Fruit fly (Drosophila melanogaster) whole organism, pupa: ENCODE results near the gene grn.

ENCODE experiments used
- CG10348 ChIP-seq: fragments of 200-800 bp; sonication (Bioruptor generic); IDR thresholded peaks from 2 replicates; pipeline ENCODE4 v1.3.6; 2022; ENCODE audit warnings: missing biosample characterization, missing genetic modification characterization
- CG12605 ChIP-seq: fragments of 200-800 bp; sonication (Bioruptor generic); IDR thresholded peaks from 2 replicates; pipeline ENCODE4 v1.3.6; 2022; ENCODE audit warnings: missing biosample characterization, missing genetic modification characterization
- CG13204 ChIP-seq: fragments of 200-800 bp; sonication (Bioruptor generic); optimal IDR thresholded peaks from 2 replicates; lab custom pipeline; 2018; ENCODE audit warnings: missing biosample characterization, mild to moderate bottlenecking, missing genetic modification characterization, moderate library complexity
- CG14655 ChIP-seq: fragments of 200-800 bp; sonication (Bioruptor generic); optimal IDR thresholded peaks from 3 replicates; lab custom pipeline; 2017; ENCODE audit warnings: mild to moderate bottlenecking, missing biosample characterization, missing genetic modification reagents, missing genetic modification characterization
- CG15710 ChIP-seq: fragments of 200-800 bp; sonication (Bioruptor generic); optimal IDR thresholded peaks from 2 replicates; lab custom pipeline; 2018; ENCODE audit warnings: missing biosample characterization, mild to moderate bottlenecking, missing genetic modification characterization, moderate library complexity
- CG17806 ChIP-seq: fragments of 200-800 bp; sonication (Bioruptor generic); optimal IDR thresholded peaks from 2 replicates; lab custom pipeline; 2018; ENCODE audit warnings: missing biosample characterization, mild to moderate bottlenecking, missing genetic modification characterization, moderate library complexity
- CG32121 ChIP-seq: fragments of 200-800 bp; sonication (Bioruptor generic); IDR thresholded peaks from 2 replicates; pipeline ENCODE4 v1.3.6; 2022; ENCODE audit warnings: missing biosample characterization, missing genetic modification characterization
- CG34367 ChIP-seq: fragments of 200-800 bp; sonication (Bioruptor generic); optimal IDR thresholded peaks from 2 replicates; lab custom pipeline; 2018; ENCODE audit warnings: missing biosample characterization, mild to moderate bottlenecking, missing genetic modification characterization
- CG4496 ChIP-seq: fragments of 200-800 bp; sonication (Bioruptor generic); IDR thresholded peaks from 3 replicates; pipeline ENCODE4 v1.3.6; 2022; ENCODE audit warnings: missing biosample characterization, missing genetic modification characterization
- CG8159 ChIP-seq: fragments of 200-800 bp; sonication (Bioruptor generic); optimal IDR thresholded peaks from 3 replicates; lab custom pipeline; 2018; ENCODE audit warnings: missing biosample characterization, mild to moderate bottlenecking, missing genetic modification characterization, moderate library complexity
- CG8301 ChIP-seq: fragments of 200-800 bp; sonication (Bioruptor generic); optimal IDR thresholded peaks from 2 replicates; lab custom pipeline; 2018; ENCODE audit warnings: missing biosample characterization, mild to moderate bottlenecking, missing genetic modification characterization
- CG9948 ChIP-seq: fragments of 200-800 bp; sonication (Bioruptor generic); optimal IDR thresholded peaks from 2 replicates; lab custom pipeline; 2018; ENCODE audit warnings: missing biosample characterization, mild to moderate bottlenecking, missing genetic modification characterization, moderate library complexity
- D1 ChIP-seq: fragments of 200-800 bp; sonication (Bioruptor generic); optimal IDR thresholded peaks from 2 replicates; lab custom pipeline; 2018; ENCODE audit warnings: missing biosample characterization, mild to moderate bottlenecking, missing genetic modification characterization, moderate library complexity
- EcR ChIP-seq: fragments of 200-800 bp; sonication (Bioruptor generic); optimal IDR thresholded peaks from 3 replicates; lab custom pipeline; 2019; ENCODE audit warnings: missing biosample characterization, missing genetic modification characterization, mild to moderate bottlenecking, moderate library complexity, missing genetic modification reagents
- Ets98B ChIP-seq: fragments of 200-800 bp; sonication (Bioruptor generic); IDR thresholded peaks from 2 replicates; pipeline ENCODE4 v1.3.6; 2022; ENCODE audit warnings: missing biosample characterization, missing genetic modification characterization
- Pif1A ChIP-seq: fragments of 200-800 bp; sonication (Bioruptor generic); optimal IDR thresholded peaks from 3 replicates; lab custom pipeline; 2016; ENCODE audit warnings: missing biosample characterization, missing genetic modification characterization
- Pif1B ChIP-seq: fragments of 200-800 bp; sonication (Bioruptor generic); optimal IDR thresholded peaks from 3 replicates; lab custom pipeline; 2016; ENCODE audit warnings: missing biosample characterization, missing genetic modification characterization
- Snoo ChIP-seq: fragments of 200-800 bp; sonication (Bioruptor generic); optimal IDR thresholded peaks from 3 replicates; lab custom pipeline; 2017; ENCODE audit warnings: missing biosample characterization, mild to moderate bottlenecking, missing genetic modification characterization, inconsistent platforms
- fd96Ca ChIP-seq: fragments of 200-800 bp; sonication (Bioruptor generic); IDR thresholded peaks from 3 replicates; pipeline ENCODE4 v1.3.6; 2022; ENCODE audit warnings: missing biosample characterization, missing genetic modification characterization
- gl ChIP-seq: fragments of 200-800 bp; sonication (Bioruptor generic); optimal IDR thresholded peaks from 2 replicates; lab custom pipeline; 2018; ENCODE audit warnings: missing biosample characterization, mild to moderate bottlenecking, missing genetic modification characterization
- rn ChIP-seq: fragments of 200-800 bp; sonication (Bioruptor generic); IDR thresholded peaks from 2 replicates; pipeline ENCODE4 v1.3.6; 2022; ENCODE audit warnings: missing biosample characterization, missing genetic modification characterization

Gene grn

dm6 chr3R:8105839-8106718 lies 75.2 kb downstream of the grn start:
- no peak for TF ChIP-seq rn (GFP tag; lab: Robert Waterston, UW)
- peak; percentile 95 for TF ChIP-seq Snoo (tag; lab: Kevin White, UChicago)
- no peak for TF ChIP-seq CG4496 (GFP tag; lab: Robert Waterston, UW)
- TF ChIP-seq CG14655 = peak; percentile 91
- TF ChIP-seq fd96Ca (GFP tag; lab: Robert Waterston, UW) = no peak
- peak; percentile 100 for TF ChIP-seq CG13204 (GFP tag; lab: Kevin White, UChicago)
- TF ChIP-seq CG17806 (tag; lab: Kevin White, UChicago) = peak; percentile 98
- peak; percentile 99 for TF ChIP-seq CG34367
- peak; percentile 98 for TF ChIP-seq CG15710 (tag; lab: Kevin White, UChicago)
- no peak for TF ChIP-seq CG12605 (GFP tag; lab: Robert Waterston, UW)
- no peak for TF ChIP-seq Ets98B
- peak; percentile 97 for TF ChIP-seq CG9948 (tag; lab: Kevin White, UChicago)
- no peak for TF ChIP-seq CG32121 (GFP tag; lab: Robert Waterston, UW)
- TF ChIP-seq CG10348 (GFP tag; lab: Robert Waterston, UW) = no peak
- TF ChIP-seq Pif1B = peak; percentile 98
- TF ChIP-seq Pif1A (GFP tag; lab: Kevin White, UChicago) = peak; percentile 98
- TF ChIP-seq gl = peak; percentile 100
- peak; percentile 96 for TF ChIP-seq EcR
- TF ChIP-seq D1 (tag; lab: Kevin White, UChicago) = peak; percentile 97
- TF ChIP-seq CG8159 (tag; lab: Kevin White, UChicago) = peak; percentile 98
- peak; percentile 89 for TF ChIP-seq CG8301 (tag; lab: Kevin White, UChicago)
- TF ChIP-seq, all 21 proteins: peak for 14

DNA sequence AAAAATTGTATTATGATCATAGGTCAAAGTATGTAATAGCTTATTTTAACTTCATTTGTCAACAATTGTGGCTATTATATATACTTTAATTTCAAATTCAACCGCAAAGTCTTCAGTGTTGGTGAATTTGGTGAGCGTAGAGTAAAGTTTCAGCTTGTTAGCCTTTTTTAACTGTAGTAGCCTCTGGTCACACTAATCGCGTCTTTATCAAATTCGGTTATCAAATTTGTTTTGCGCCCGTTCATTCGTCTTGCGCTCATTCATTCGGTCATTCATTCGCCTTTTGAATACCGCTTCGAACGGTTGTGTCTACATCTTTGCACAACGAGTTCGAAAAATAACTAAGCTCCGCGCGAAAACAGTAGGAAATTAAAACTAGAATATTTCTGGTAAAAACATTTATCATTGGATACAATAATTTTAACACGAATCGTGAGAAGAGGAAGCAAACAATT lies 76.1 kb downstream of the grn start, which contains the start of gene puc:
Gene puc (plus strand): TSS at position 245 of the 455 bp plus-strand sequence.
- TF ChIP-seq gl (no peak), CG12605 (GFP tag; lab: Robert Waterston, UW) (no peak), CG8159 (tag; lab: Kevin White, UChicago) (no peak), CG8301 (tag; lab: Kevin White, UChicago) (no peak), D1 (tag; lab: Kevin White, UChicago) (no peak), Ets98B (no peak), CG10348 (GFP tag; lab: Robert Waterston, UW) (no peak), Snoo (tag; lab: Kevin White, UChicago) (peak; percentile 35), CG17806 (tag; lab: Kevin White, UChicago) (no peak), CG9948 (tag; lab: Kevin White, UChicago) (no peak), CG13204 (GFP tag; lab: Kevin White, UChicago) (no peak), Pif1A (GFP tag; lab: Kevin White, UChicago) (peak; percentile 14), EcR (peak; percentile 74), fd96Ca (GFP tag; lab: Robert Waterston, UW) (no peak), CG34367 (no peak), rn (GFP tag; lab: Robert Waterston, UW) (no peak), Pif1B (peak; percentile 48), CG15710 (tag; lab: Kevin White, UChicago) (no peak), CG32121 (GFP tag; lab: Robert Waterston, UW) (no peak), CG14655 (no peak), CG4496 (GFP tag; lab: Robert Waterston, UW) (no peak)
